Fruit fly (Drosophila melanogaster): ENCODE results near the gene CG12099.

CG12099 gene

dm6 chr3L:1568225-1569161, 10.2 kb upstream of the CG12099 start, which contains the start of gene CG7879 (continued):
- TF ChIP-seq kni (GFP tag; optimal IDR thresholded peaks at IDR 0.05) (no peak), CG18262 (tag; optimal IDR thresholded peaks at IDR 0.05) (peak; percentile 10), pan (optimal IDR thresholded peaks at IDR 0.05) (no peak), pan (GFP tag; optimal IDR thresholded peaks at IDR 0.05 in 1 of 2, IDR thresholded peaks at IDR 0.05 in 1 of 2) (no peak), Bdp1 (GFP tag; optimal IDR thresholded peaks at IDR 0.05) (no peak), Med (GFP tag) (peak; percentile 72), crc (GFP tag; optimal IDR thresholded peaks at IDR 0.05) (no peak), dati (GFP tag; IDR thresholded peaks at IDR 0.05) (no peak), CG13894 (tag; optimal IDR thresholded peaks at IDR 0.05) (no peak), CG7963 (GFP tag; IDR thresholded peaks at IDR 0.05; ENCODE audit: partially characterized antibody) (no peak), dpn (GFP tag; optimal IDR thresholded peaks at IDR 0.05) (peak in 1 of 2 experiments; percentile 11), Six4 (GFP tag; optimal IDR thresholded peaks at IDR 0.05) (no peak), CG12155 (GFP tag; optimal IDR thresholded peaks at IDR 0.05) (peak; percentile 20), CG1647 (GFP tag; optimal IDR thresholded peaks at IDR 0.05) (no peak), CG15073 (GFP tag; optimal IDR thresholded peaks at IDR 0.05) (no peak), B-H2 (GFP tag; optimal IDR thresholded peaks at IDR 0.05) (no peak), CG13424 (tag; optimal IDR thresholded peaks at IDR 0.05) (peak; percentile 29), eve (GFP tag; optimal IDR thresholded peaks at IDR 0.05) (no peak), lab (GFP tag; optimal IDR thresholded peaks at IDR 0.05) (peak; percentile 42), tx (GFP tag; optimal IDR thresholded peaks at IDR 0.05) (no peak), amos (GFP tag; IDR thresholded peaks at IDR 0.05; ENCODE audit: partially characterized antibody) (no peak; the same call in 1 of the 2 replicates), ac (GFP tag; optimal IDR thresholded peaks at IDR 0.05) (no peak), CG14667 (GFP tag; IDR thresholded peaks at IDR 0.05) (no peak), CG12071 (GFP tag; optimal IDR thresholded peaks at IDR 0.05) (peak; percentile 9), Spps (tag; optimal IDR thresholded peaks at IDR 0.05) (no peak), PHDP (tag; optimal IDR thresholded peaks at IDR 0.05) (no peak), bcd (GFP tag; optimal IDR thresholded peaks at IDR 0.05) (peak; percentile 17), CG2129 (GFP tag; IDR thresholded peaks at IDR 0.05; ENCODE audit: partially characterized antibody) (no peak), Meics (GFP tag; optimal IDR thresholded peaks at IDR 0.05) (peak; percentile 51), lola (GFP tag; optimal IDR thresholded peaks at IDR 0.05) (peak in 1 of 3 experiments; percentile 22), CG1602 (GFP tag; optimal IDR thresholded peaks at IDR 0.05) (peak; percentile 34), emc (GFP tag; optimal IDR thresholded peaks at IDR 0.05) (no peak), CG15011 (GFP tag; optimal IDR thresholded peaks at IDR 0.05) (no peak), bbx (GFP tag; IDR thresholded peaks at IDR 0.05; ENCODE audit: partially characterized antibody) (0 out of 2 replicates have a peak, but pooled peaks have one; percentile 51), CG33557 (GFP tag; optimal IDR thresholded peaks at IDR 0.05) (no peak), CG16863 (GFP tag; optimal IDR thresholded peaks at IDR 0.05) (no peak), Jarid2 (GFP tag; optimal IDR thresholded peaks at IDR 0.05) (peak; percentile 31), vvl (GFP tag; IDR thresholded peaks at IDR 0.05) (peak; percentile 17), CG3847 (GFP tag; IDR thresholded peaks at IDR 0.05) (peak; percentile 45), Ravus (GFP tag; IDR thresholded peaks at IDR 0.05) (no peak), nerfin-2 (GFP tag; IDR thresholded peaks at IDR 0.05; ENCODE audit: partially characterized antibody) (no peak), CrebB (tag; optimal IDR thresholded peaks at IDR 0.05) (no peak), dysf (GFP tag; IDR thresholded peaks at IDR 0.05) (peak; percentile 44; the same call in 1 of the 3 replicates), CG4730 (GFP tag; IDR thresholded peaks at IDR 0.05) (no peak), fd96Cb (tag; optimal IDR thresholded peaks at IDR 0.05) (peak; percentile 14), CG15696 (tag; optimal IDR thresholded peaks at IDR 0.05) (no peak), Sry-β (GFP tag; optimal IDR thresholded peaks at IDR 0.05) (no peak), crol (GFP tag; IDR thresholded peaks at IDR 0.05) (peak; percentile 90)
